Worm (Caenorhabditis elegans): ENCODE measurements around the gene W07B8.4.

W07B8.4 gene

ce11 chrV:1131880-1132623, at the start of gene W07B8.4:
Gene W07B8.4, minus strand, starts transcription at chrV:1131930.
- TF ChIP-seq tab-1 (GFP tag; IDR thresholded peaks at IDR 0.05) (no peak), ztf-23 (GFP tag; IDR thresholded peaks at IDR 0.05) (no peak), cog-1 (tag; optimal IDR thresholded peaks at IDR 0.05) (no peak), T22C8.4 (GFP tag; IDR thresholded peaks at IDR 0.05) (no peak), flt-1 (GFP tag; IDR thresholded peaks at IDR 0.05) (no peak), med-1 (GFP tag; optimal IDR thresholded peaks at IDR 0.05; ENCODE audit: insufficient read depth) (no peak), ref-1 (GFP tag; conservative IDR thresholded peaks at IDR 0.05) (no peak)

- TF ChIP-seq flt-1 (GFP tag; IDR thresholded peaks at IDR 0.05) = no peak
- TF ChIP-seq klf-2 (GFP tag; conservative IDR thresholded peaks at IDR 0.05) = no peak
- TF ChIP-seq cog-1 (tag; optimal IDR thresholded peaks at IDR 0.05) = no peak
Observed at ce11 chrV:1179279-1179678, 47.5 kb upstream of the W07B8.4 start, which contains the start of gene F25A2.1. Gene F25A2.1, plus strand, starts transcription at chrV:1179579.

ce11 chrV:1176277-1176839, 44.6 kb upstream of the W07B8.4 start, which contains the start of gene T21H3.1:
Gene T21H3.1, plus strand, starts transcription at chrV:1176724.
- TF ChIP-seq klf-2 (GFP tag; conservative IDR thresholded peaks at IDR 0.05) (no peak), T22C8.4 (GFP tag; IDR thresholded peaks at IDR 0.05) (no peak), cog-1 (tag; optimal IDR thresholded peaks at IDR 0.05) (no peak), tab-1 (GFP tag; IDR thresholded peaks at IDR 0.05) (no peak), med-1 (GFP tag; optimal IDR thresholded peaks at IDR 0.05; ENCODE audit: insufficient read depth) (no peak), ref-1 (GFP tag; conservative IDR thresholded peaks at IDR 0.05) (no peak), ztf-23 (GFP tag; IDR thresholded peaks at IDR 0.05) (no peak), flt-1 (GFP tag; IDR thresholded peaks at IDR 0.05) (no peak), ztf-29 (GFP tag; IDR thresholded peaks at IDR 0.05) (no peak)

- TF ChIP-seq flt-1 (GFP tag; IDR thresholded peaks at IDR 0.05) (no peak), T22C8.4 (GFP tag; IDR thresholded peaks at IDR 0.05) (no peak), tab-1 (GFP tag; IDR thresholded peaks at IDR 0.05) (no peak), klf-2 (GFP tag; conservative IDR thresholded peaks at IDR 0.05) (no peak), med-1 (GFP tag; optimal IDR thresholded peaks at IDR 0.05; ENCODE audit: insufficient read depth) (no peak), ztf-29 (GFP tag; IDR thresholded peaks at IDR 0.05) (no peak), cog-1 (tag; optimal IDR thresholded peaks at IDR 0.05) (no peak), ztf-23 (GFP tag; IDR thresholded peaks at IDR 0.05) (no peak), ref-1 (GFP tag; conservative IDR thresholded peaks at IDR 0.05) (no peak)
Observed at ce11 chrV:1170591-1170990, 38.9 kb upstream of the W07B8.4 start.

- TF ChIP-seq ztf-23 (GFP tag; IDR thresholded peaks at IDR 0.05) = no peak
- TF ChIP-seq tab-1 (GFP tag; IDR thresholded peaks at IDR 0.05) = 0 out of 2 replicates have a peak, but pooled peaks have one; percentile 23
Observed at ce11 chrV:1165090-1165761, 33.5 kb upstream of the W07B8.4 start, which contains the start of gene ptr-16. Gene ptr-16, plus strand, starts transcription at chrV:1165711.

ce11 chrV:1164196-1164691, 32.5 kb upstream of the W07B8.4 start, which contains the start of gene T21H3.5:
Gene T21H3.5, minus strand, starts transcription at chrV:1164293.
- TF ChIP-seq tab-1 (GFP tag; IDR thresholded peaks at IDR 0.05) (no peak), cog-1 (tag; optimal IDR thresholded peaks at IDR 0.05) (no peak), klf-2 (GFP tag; conservative IDR thresholded peaks at IDR 0.05) (no peak), ref-1 (GFP tag; conservative IDR thresholded peaks at IDR 0.05) (no peak), ztf-23 (GFP tag; IDR thresholded peaks at IDR 0.05) (no peak), T22C8.4 (GFP tag; IDR thresholded peaks at IDR 0.05) (no peak), ztf-29 (GFP tag; IDR thresholded peaks at IDR 0.05) (no peak), med-1 (GFP tag; optimal IDR thresholded peaks at IDR 0.05; ENCODE audit: insufficient read depth) (no peak), flt-1 (GFP tag; IDR thresholded peaks at IDR 0.05) (no peak)

ce11 chrV:1160716-1161115, 29.0 kb upstream of the W07B8.4 start:
- TF ChIP-seq klf-2 (GFP tag; conservative IDR thresholded peaks at IDR 0.05) (no peak), flt-1 (GFP tag; IDR thresholded peaks at IDR 0.05) (no peak), tab-1 (GFP tag; IDR thresholded peaks at IDR 0.05) (no peak), cog-1 (tag; optimal IDR thresholded peaks at IDR 0.05) (no peak), ztf-23 (GFP tag; IDR thresholded peaks at IDR 0.05) (no peak), T22C8.4 (GFP tag; IDR thresholded peaks at IDR 0.05) (no peak), ztf-29 (GFP tag; IDR thresholded peaks at IDR 0.05) (no peak), ref-1 (GFP tag; conservative IDR thresholded peaks at IDR 0.05) (no peak), med-1 (GFP tag; optimal IDR thresholded peaks at IDR 0.05; ENCODE audit: insufficient read depth) (no peak)

- TF ChIP-seq ztf-23 (GFP tag; IDR thresholded peaks at IDR 0.05) = 0 out of 2 replicates have a peak, but pooled peaks have one; percentile 52
- TF ChIP-seq klf-2 (GFP tag; conservative IDR thresholded peaks at IDR 0.05) = no peak
- TF ChIP-seq T22C8.4 (GFP tag; IDR thresholded peaks at IDR 0.05) = no peak
Observed at ce11 chrV:1158247-1158646, 26.5 kb upstream of the W07B8.4 start.

ce11 chrV:1157443-1157842, 25.7 kb upstream of the W07B8.4 start:
- TF ChIP-seq klf-2 (GFP tag; conservative IDR thresholded peaks at IDR 0.05) = no peak
- no peak for TF ChIP-seq ztf-29 (GFP tag; IDR thresholded peaks at IDR 0.05)
- no peak for TF ChIP-seq tab-1 (GFP tag; IDR thresholded peaks at IDR 0.05)
- TF ChIP-seq ztf-23 (GFP tag; IDR thresholded peaks at IDR 0.05) = no peak
- TF ChIP-seq cog-1 (tag; optimal IDR thresholded peaks at IDR 0.05) = no peak
- no peak for TF ChIP-seq med-1 (GFP tag; optimal IDR thresholded peaks at IDR 0.05; ENCODE audit: insufficient read depth)
- TF ChIP-seq flt-1 (GFP tag; IDR thresholded peaks at IDR 0.05) = no peak
- no peak for TF ChIP-seq T22C8.4 (GFP tag; IDR thresholded peaks at IDR 0.05)
- TF ChIP-seq ref-1 (GFP tag; conservative IDR thresholded peaks at IDR 0.05) = no peak

Measured in whole organism, midembryonic.